Worm (Caenorhabditis elegans): ENCODE measurements around the gene ets-10.

The ets-10 gene

DNA sequence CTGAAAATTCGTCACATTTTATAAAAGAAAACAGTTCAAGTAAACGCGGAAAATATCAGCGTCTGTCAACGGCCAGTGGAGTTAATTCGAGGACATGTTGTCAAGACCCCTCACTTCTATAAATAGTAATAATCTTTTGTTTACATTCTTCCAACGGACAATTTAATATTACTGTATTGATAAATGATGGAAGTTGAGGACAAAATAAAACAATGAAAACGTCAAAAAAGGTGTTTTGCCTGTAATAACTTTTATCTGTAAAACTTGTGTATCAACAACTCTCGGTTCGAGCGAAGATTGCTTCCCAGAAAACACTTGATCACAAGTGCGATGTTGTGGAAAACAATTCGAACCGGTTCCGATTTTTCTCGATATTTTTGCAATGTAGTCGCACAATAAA, 35.6 kb upstream of the ets-10 start:
- TF ChIP-seq nhr-23 (tag; optimal IDR thresholded peaks at IDR 0.05) (no peak), pqm-1 (tag; optimal IDR thresholded peaks at IDR 0.05) (peak; percentile 48), pha-4 (tag; optimal IDR thresholded peaks at IDR 0.05) (peak; percentile 90), elt-2 (tag; optimal IDR thresholded peaks at IDR 0.05) (peak; percentile 57)

DNA sequence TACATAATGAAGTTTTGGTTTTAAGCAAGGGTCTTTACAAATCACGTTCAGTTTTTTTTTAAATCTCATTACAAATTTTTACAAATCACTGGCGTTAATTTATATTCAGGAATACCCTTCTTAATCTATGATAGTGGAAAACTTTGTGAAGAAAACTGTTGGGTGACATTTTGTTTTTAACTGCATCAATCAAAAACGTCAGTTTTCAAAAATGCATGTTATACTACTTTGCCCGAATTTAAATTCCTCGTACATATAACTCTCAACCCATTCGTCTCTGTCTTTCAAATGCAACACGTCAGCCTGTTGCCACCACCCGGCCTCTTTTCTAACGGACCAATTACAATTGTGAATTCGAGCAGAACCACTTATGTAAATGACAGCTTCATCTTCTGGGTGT, 35.0 kb upstream of the ets-10 start, which contains the start of gene hlh-13:
Gene hlh-13, plus strand, starts transcription at position 301 of the 400 bp plus-strand sequence.
- TF ChIP-seq eor-1 (tag; optimal IDR thresholded peaks at IDR 0.05): no peak
- TF ChIP-seq nhr-23 (tag; optimal IDR thresholded peaks at IDR 0.05): no peak
- no peak for TF ChIP-seq jun-1 (tag; optimal IDR thresholded peaks at IDR 0.05)
- no peak for TF ChIP-seq skn-1 (tag; optimal IDR thresholded peaks at IDR 0.05)
- no peak for TF ChIP-seq nhr-12 (tag; optimal IDR thresholded peaks at IDR 0.05)
- TF ChIP-seq elt-1 (tag; optimal IDR thresholded peaks at IDR 0.05): no peak
- TF ChIP-seq tbx-2 (tag; optimal IDR thresholded peaks at IDR 0.05): no peak
- TF ChIP-seq mdl-1 (tag; optimal IDR thresholded peaks at IDR 0.05): no peak
- no peak for TF ChIP-seq ZK546.5 (tag; optimal IDR thresholded peaks at IDR 0.05)
- no peak for TF ChIP-seq aly-2 (tag; optimal IDR thresholded peaks at IDR 0.05)
- no peak for TF ChIP-seq pha-4 (tag; optimal IDR thresholded peaks at IDR 0.05)
- no peak for TF ChIP-seq snpc-4 (tag; optimal IDR thresholded peaks at IDR 0.05)
- no peak for TF ChIP-seq daf-12 (tag; optimal IDR thresholded peaks at IDR 0.05)
- TF ChIP-seq zag-1 (tag; optimal IDR thresholded peaks at IDR 0.05): no peak
- no peak for TF ChIP-seq ama-1 (optimal IDR thresholded peaks at IDR 0.05)
- no peak for TF ChIP-seq lsy-12 (tag; optimal IDR thresholded peaks at IDR 0.05)
- no peak for TF ChIP-seq sea-2 (GFP tag; optimal IDR thresholded peaks at IDR 0.05)
- no peak for TF ChIP-seq fos-1 (tag; optimal IDR thresholded peaks at IDR 0.05)
- no peak for TF ChIP-seq R02D3.7 (tag; optimal IDR thresholded peaks at IDR 0.05)
- no peak for TF ChIP-seq ceh-16 (tag; optimal IDR thresholded peaks at IDR 0.05)

DNA sequence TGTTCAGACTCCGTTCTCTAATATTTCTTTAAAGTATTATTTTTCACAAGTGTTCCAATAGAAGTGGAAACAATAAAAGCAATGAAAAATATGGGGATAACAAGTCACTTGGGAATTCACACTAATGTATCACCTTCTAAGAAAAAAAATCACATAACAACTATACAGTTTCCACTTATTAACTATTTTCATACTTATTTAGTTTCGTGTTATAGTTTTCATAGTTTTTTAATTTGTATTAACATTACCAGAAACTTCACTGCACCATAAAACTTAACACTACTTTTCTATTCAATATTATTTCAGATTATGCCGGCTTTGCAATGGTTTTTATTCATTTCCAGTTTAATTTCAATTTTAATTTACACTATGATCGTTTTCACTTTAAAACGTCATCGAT, 31.9 kb upstream of the ets-10 start, which contains the start of gene srv-5:
Gene srv-5, plus strand, starts transcription at position 301 of the 400 bp plus-strand sequence.
- TF ChIP-seq pqm-1 (tag; optimal IDR thresholded peaks at IDR 0.05) (no peak), egl-5 (tag; optimal IDR thresholded peaks at IDR 0.05) (no peak), nhr-43 (tag; optimal IDR thresholded peaks at IDR 0.05; ENCODE audit: poor library complexity, severe bottlenecking) (no peak), skn-1 (tag; optimal IDR thresholded peaks at IDR 0.05) (no peak), zag-1 (tag; optimal IDR thresholded peaks at IDR 0.05) (no peak), nhr-11 (tag; optimal IDR thresholded peaks at IDR 0.05) (no peak), nhr-237 (tag; optimal IDR thresholded peaks at IDR 0.05) (no peak), nhr-28 (tag; optimal IDR thresholded peaks at IDR 0.05) (no peak), elt-2 (tag; optimal IDR thresholded peaks at IDR 0.05) (no peak), ztf-11 (tag; optimal IDR thresholded peaks at IDR 0.05) (no peak)

DNA sequence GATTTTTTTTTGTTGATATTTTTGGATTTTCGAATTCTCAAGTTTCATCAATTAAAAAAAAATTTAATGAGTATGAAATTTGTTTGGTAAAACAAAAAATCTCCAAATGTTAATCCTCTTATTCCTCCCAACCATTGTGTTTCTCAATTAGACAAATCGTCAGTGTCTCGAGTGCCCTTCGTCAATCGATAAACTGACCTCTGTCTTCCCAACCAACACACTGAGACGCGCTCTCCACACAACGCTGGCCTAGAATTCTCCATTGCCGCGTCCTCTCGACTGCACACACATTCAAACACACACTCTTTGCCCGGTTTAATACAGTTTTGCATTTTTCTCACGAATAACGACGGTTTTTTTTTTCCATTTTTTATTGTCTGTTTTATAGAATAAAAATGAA, 29.2 kb upstream of the ets-10 start, which contains the start of gene taf-11.1:
Gene taf-11.1, plus strand, starts transcription at position 389 of the 400 bp plus-strand sequence.
- TF ChIP-seq ceh-9 (tag; optimal IDR thresholded peaks at IDR 0.05): no peak
- no peak for TF ChIP-seq snpc-4 (tag; optimal IDR thresholded peaks at IDR 0.05)
- peak; percentile 41 for TF ChIP-seq nhr-23 (tag; optimal IDR thresholded peaks at IDR 0.05)
- TF ChIP-seq lin-39 (tag; optimal IDR thresholded peaks at IDR 0.05): peak; percentile 18
- peak; percentile 72 for TF ChIP-seq ceh-28 (tag; optimal IDR thresholded peaks at IDR 0.05)
- TF ChIP-seq nfya-1 (tag; optimal IDR thresholded peaks at IDR 0.05; ENCODE audit: insufficient read depth): peak; percentile 45
- peak; percentile 3 for TF ChIP-seq hmg-11 (tag; optimal IDR thresholded peaks at IDR 0.05)
- TF ChIP-seq pha-4 (tag; optimal IDR thresholded peaks at IDR 0.05): peak; percentile 32
- TF ChIP-seq nhr-25 (tag; optimal IDR thresholded peaks at IDR 0.05): peak; percentile 71
- no peak for TF ChIP-seq R02D3.7 (tag; optimal IDR thresholded peaks at IDR 0.05)
- TF ChIP-seq nhr-28 (tag; optimal IDR thresholded peaks at IDR 0.05): no peak
- no peak for TF ChIP-seq ceh-16 (tag; optimal IDR thresholded peaks at IDR 0.05)

DNA sequence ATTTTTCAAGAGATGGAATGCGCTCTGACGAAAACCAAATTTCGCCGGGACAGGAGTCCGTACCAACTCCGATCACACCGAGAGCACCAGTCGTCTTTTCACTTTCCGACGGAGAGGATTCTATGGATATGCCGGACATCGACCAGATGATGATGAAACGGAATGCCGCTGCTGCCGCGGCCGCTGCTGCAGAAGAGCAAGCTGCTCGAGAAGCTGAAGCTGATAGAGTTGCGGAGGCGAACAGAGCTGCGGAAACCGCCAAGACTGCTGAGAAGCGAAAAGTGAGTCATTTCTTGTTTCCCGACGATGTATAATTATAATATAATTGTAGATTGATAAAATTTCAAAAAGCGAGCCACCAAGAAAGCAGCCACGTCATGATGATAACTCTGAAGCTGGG, 28.6 kb upstream of the ets-10 start:
- no peak for TF ChIP-seq ceh-28 (tag; optimal IDR thresholded peaks at IDR 0.05)
- TF ChIP-seq jun-1 (tag; optimal IDR thresholded peaks at IDR 0.05): no peak
- no peak for TF ChIP-seq nhr-28 (tag; optimal IDR thresholded peaks at IDR 0.05)
- TF ChIP-seq mdl-1 (tag; optimal IDR thresholded peaks at IDR 0.05): no peak
- no peak for TF ChIP-seq nfya-1 (tag; optimal IDR thresholded peaks at IDR 0.05; ENCODE audit: insufficient read depth)

Measured in whole organism, L3 larva.